Worm (Caenorhabditis elegans): Measurements from ENCODE around the gene bath-10.

ce11 chrII:3395484-3395883, 20.6 kb downstream of the bath-10 start, which contains the start of gene nep-20:
- TF ChIP-seq him-1 (tag; optimal IDR thresholded peaks at IDR 0.05) (no peak), W03F9.2 (tag; optimal IDR thresholded peaks at IDR 0.05) (no peak)

Data from whole organism, L4/young adult.